Worm (Caenorhabditis elegans): Measurements from ENCODE around the gene E03H12.4.

ce11 chrIV:5012241-5012640, 29.8 kb downstream of the E03H12.4 start, which contains the start of gene srm-1:
- no peak for TF ChIP-seq nhr-237 (tag; optimal IDR thresholded peaks at IDR 0.05)
- TF ChIP-seq fos-1 (tag; optimal IDR thresholded peaks at IDR 0.05) = no peak
